Worm (Caenorhabditis elegans) whole organism, L1 larva: ENCODE results near the gene Y6G8.15.

Experiments
- alr-1 ChIP-seq: fragments of 200-800 bp; sonication (Bioruptor generic); optimal IDR thresholded peaks from 2 replicates; lab custom pipeline; 2018; ENCODE audit warnings: borderline replicate concordance, mild to moderate bottlenecking, missing genetic modification characterization, missing compliant biosample characterization
- elt-2 ChIP-seq: sonication (generic microtip); optimal IDR thresholded peaks from 2 replicates; lab custom pipeline; 2016; ENCODE audit warnings: missing genetic modification characterization, mild to moderate bottlenecking, inconsistent platforms, missing compliant biosample characterization, missing genetic modification reagents
- elt-3 ChIP-seq, 6 experiments: fragments of 150-350 bp in 1 of 6; sonication (generic microtip); optimal IDR thresholded peaks; 2 replicates each; lab custom pipeline; 2017 to 2018; ENCODE audit warnings: missing biosample characterization in 6 of 6, missing genetic modification characterization in 6 of 6, inconsistent platforms in 1 of 6
- lin-13 ChIP-seq: fragments of 150-350 bp; optimal IDR thresholded peaks from 2 replicates; lab custom pipeline; 2014; ENCODE audit warnings: missing biosample characterization, missing genetic modification reagents, missing genetic modification characterization
- nhr-11 ChIP-seq: fragments of 150-350 bp; optimal IDR thresholded peaks from 2 replicates; lab custom pipeline; 2014; ENCODE audit warnings: missing biosample characterization, missing genetic modification characterization
- pqm-1 ChIP-seq: sonication (generic microtip); optimal IDR thresholded peaks from 3 replicates; lab custom pipeline; 2017; ENCODE audit warnings: missing biosample characterization, missing genetic modification characterization

DNA sequence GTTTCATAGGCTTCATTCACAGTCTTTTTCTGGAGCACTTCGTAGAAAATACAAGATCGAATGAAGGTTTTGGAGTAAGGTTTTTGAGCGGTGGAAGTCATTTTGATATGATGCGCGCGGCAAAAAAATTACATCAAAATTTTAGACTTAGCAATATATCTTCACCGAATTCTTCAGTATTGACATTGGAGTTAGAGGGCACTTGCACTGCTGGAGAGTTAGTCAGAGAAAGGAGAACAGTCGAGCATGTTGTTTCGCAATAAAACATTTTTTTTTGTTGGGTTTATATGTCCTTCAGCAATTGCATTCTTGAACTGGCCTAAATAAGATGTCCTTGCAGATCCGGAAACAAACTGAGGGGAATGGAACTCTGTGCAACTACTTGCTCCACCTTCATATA, 44.5 kb downstream of the Y6G8.15 start, which contains the start of gene fbxa-171:
- no peak for TF ChIP-seq nhr-11 (tag; lab: Kevin White, UChicago)
- no peak for TF ChIP-seq elt-3 (tag; optimal IDR thresholded peaks at IDR 0.05; lab: Kevin White, UChicago)
- TF ChIP-seq elt-2 = no peak
- TF ChIP-seq pqm-1 (tag; lab: Kevin White, UChicago) = no peak
- TF ChIP-seq lin-13 = no peak
- TF ChIP-seq alr-1 (tag; lab: Kevin White, UChicago) = no peak
